Fruit fly (Drosophila melanogaster) whole organism, pupa: ENCODE data around the gene CG32751.
A peak's percentile ranks its signal among the peaks of the same experiment; 100 is the strongest.

ENCODE experiments used
- CG10348 ChIP-seq: fragments of 200-800 bp; sonication (Bioruptor generic); IDR thresholded peaks from 2 replicates; pipeline ENCODE4 v1.3.6; 2022; ENCODE audit warnings: missing biosample characterization, missing genetic modification characterization
- CG12605 ChIP-seq: fragments of 200-800 bp; sonication (Bioruptor generic); IDR thresholded peaks from 2 replicates; pipeline ENCODE4 v1.3.6; 2022; ENCODE audit warnings: missing biosample characterization, missing genetic modification characterization
- CG13204 ChIP-seq: fragments of 200-800 bp; sonication (Bioruptor generic); optimal IDR thresholded peaks from 2 replicates; lab custom pipeline; 2018; ENCODE audit warnings: missing biosample characterization, mild to moderate bottlenecking, missing genetic modification characterization, moderate library complexity
- CG14655 ChIP-seq: fragments of 200-800 bp; sonication (Bioruptor generic); optimal IDR thresholded peaks from 3 replicates; lab custom pipeline; 2017; ENCODE audit warnings: mild to moderate bottlenecking, missing biosample characterization, missing genetic modification reagents, missing genetic modification characterization
- CG15710 ChIP-seq: fragments of 200-800 bp; sonication (Bioruptor generic); optimal IDR thresholded peaks from 2 replicates; lab custom pipeline; 2018; ENCODE audit warnings: missing biosample characterization, mild to moderate bottlenecking, missing genetic modification characterization, moderate library complexity
- CG17806 ChIP-seq: fragments of 200-800 bp; sonication (Bioruptor generic); optimal IDR thresholded peaks from 2 replicates; lab custom pipeline; 2018; ENCODE audit warnings: missing biosample characterization, mild to moderate bottlenecking, missing genetic modification characterization, moderate library complexity
- CG32121 ChIP-seq: fragments of 200-800 bp; sonication (Bioruptor generic); IDR thresholded peaks from 2 replicates; pipeline ENCODE4 v1.3.6; 2022; ENCODE audit warnings: missing biosample characterization, missing genetic modification characterization
- CG34367 ChIP-seq: fragments of 200-800 bp; sonication (Bioruptor generic); optimal IDR thresholded peaks from 2 replicates; lab custom pipeline; 2018; ENCODE audit warnings: missing biosample characterization, mild to moderate bottlenecking, missing genetic modification characterization
- CG4496 ChIP-seq: fragments of 200-800 bp; sonication (Bioruptor generic); IDR thresholded peaks from 3 replicates; pipeline ENCODE4 v1.3.6; 2022; ENCODE audit warnings: missing biosample characterization, missing genetic modification characterization
- CG8159 ChIP-seq: fragments of 200-800 bp; sonication (Bioruptor generic); optimal IDR thresholded peaks from 3 replicates; lab custom pipeline; 2018; ENCODE audit warnings: missing biosample characterization, mild to moderate bottlenecking, missing genetic modification characterization, moderate library complexity
- CG8301 ChIP-seq: fragments of 200-800 bp; sonication (Bioruptor generic); optimal IDR thresholded peaks from 2 replicates; lab custom pipeline; 2018; ENCODE audit warnings: missing biosample characterization, mild to moderate bottlenecking, missing genetic modification characterization
- CG9948 ChIP-seq: fragments of 200-800 bp; sonication (Bioruptor generic); optimal IDR thresholded peaks from 2 replicates; lab custom pipeline; 2018; ENCODE audit warnings: missing biosample characterization, mild to moderate bottlenecking, missing genetic modification characterization, moderate library complexity
- D1 ChIP-seq: fragments of 200-800 bp; sonication (Bioruptor generic); optimal IDR thresholded peaks from 2 replicates; lab custom pipeline; 2018; ENCODE audit warnings: missing biosample characterization, mild to moderate bottlenecking, missing genetic modification characterization, moderate library complexity
- EcR ChIP-seq: fragments of 200-800 bp; sonication (Bioruptor generic); optimal IDR thresholded peaks from 3 replicates; lab custom pipeline; 2019; ENCODE audit warnings: missing biosample characterization, missing genetic modification characterization, mild to moderate bottlenecking, moderate library complexity, missing genetic modification reagents
- Ets98B ChIP-seq: fragments of 200-800 bp; sonication (Bioruptor generic); IDR thresholded peaks from 2 replicates; pipeline ENCODE4 v1.3.6; 2022; ENCODE audit warnings: missing biosample characterization, missing genetic modification characterization
- Pif1A ChIP-seq: fragments of 200-800 bp; sonication (Bioruptor generic); optimal IDR thresholded peaks from 3 replicates; lab custom pipeline; 2016; ENCODE audit warnings: missing biosample characterization, missing genetic modification characterization
- Pif1B ChIP-seq: fragments of 200-800 bp; sonication (Bioruptor generic); optimal IDR thresholded peaks from 3 replicates; lab custom pipeline; 2016; ENCODE audit warnings: missing biosample characterization, missing genetic modification characterization
- Snoo ChIP-seq: fragments of 200-800 bp; sonication (Bioruptor generic); optimal IDR thresholded peaks from 3 replicates; lab custom pipeline; 2017; ENCODE audit warnings: missing biosample characterization, mild to moderate bottlenecking, missing genetic modification characterization, inconsistent platforms
- fd96Ca ChIP-seq: fragments of 200-800 bp; sonication (Bioruptor generic); IDR thresholded peaks from 3 replicates; pipeline ENCODE4 v1.3.6; 2022; ENCODE audit warnings: missing biosample characterization, missing genetic modification characterization
- gl ChIP-seq: fragments of 200-800 bp; sonication (Bioruptor generic); optimal IDR thresholded peaks from 2 replicates; lab custom pipeline; 2018; ENCODE audit warnings: missing biosample characterization, mild to moderate bottlenecking, missing genetic modification characterization
- rn ChIP-seq: fragments of 200-800 bp; sonication (Bioruptor generic); IDR thresholded peaks from 2 replicates; pipeline ENCODE4 v1.3.6; 2022; ENCODE audit warnings: missing biosample characterization, missing genetic modification characterization

The CG32751 gene

dm6 chrX:6196339-6196738, 2.1 kb downstream of the CG32751 start, which contains the start of gene CG32750:
Gene CG32750 (minus strand): TSS chrX:6196439.
- TF ChIP-seq D1 (no peak), CG13204 (no peak), CG34367 (tag; lab: Kevin White, UChicago) (no peak), gl (tag; lab: Kevin White, UChicago) (no peak), EcR (GFP tag; lab: Kevin White, UChicago) (no peak), Pif1B (GFP tag; lab: Kevin White, UChicago) (no peak), CG17806 (tag; lab: Kevin White, UChicago) (no peak)

- TF ChIP-seq Pif1A (GFP tag; lab: Kevin White, UChicago) (peak; percentile 71), CG9948 (tag; lab: Kevin White, UChicago) (peak; percentile 72), CG17806 (tag; lab: Kevin White, UChicago) (peak; percentile 66), D1 (peak; percentile 22), CG8159 (tag; lab: Kevin White, UChicago) (peak; percentile 75), EcR (GFP tag; lab: Kevin White, UChicago) (no peak), Pif1B (GFP tag; lab: Kevin White, UChicago) (peak; percentile 61), CG12605 (GFP tag; lab: Robert Waterston, UW) (peak; percentile 58), CG8301 (tag; lab: Kevin White, UChicago) (peak; percentile 60), CG34367 (tag; lab: Kevin White, UChicago) (peak; percentile 46), Snoo (tag; lab: Kevin White, UChicago) (no peak), CG10348 (peak; percentile 63), CG14655 (GFP tag; lab: Kevin White, UChicago) (peak; percentile 74), CG4496 (GFP tag; lab: Robert Waterston, UW) (peak; percentile 91), gl (tag; lab: Kevin White, UChicago) (peak; percentile 11), Ets98B (peak; percentile 85), rn (GFP tag; lab: Robert Waterston, UW) (peak; percentile 69), CG32121 (GFP tag; lab: Robert Waterston, UW) (peak; percentile 71), CG15710 (tag; lab: Kevin White, UChicago) (peak; percentile 76), fd96Ca (peak; percentile 84), CG13204 (no peak)
Measured at dm6 chrX:6193183-6193810, 5.2 kb downstream of the CG32751 start.

DNA sequence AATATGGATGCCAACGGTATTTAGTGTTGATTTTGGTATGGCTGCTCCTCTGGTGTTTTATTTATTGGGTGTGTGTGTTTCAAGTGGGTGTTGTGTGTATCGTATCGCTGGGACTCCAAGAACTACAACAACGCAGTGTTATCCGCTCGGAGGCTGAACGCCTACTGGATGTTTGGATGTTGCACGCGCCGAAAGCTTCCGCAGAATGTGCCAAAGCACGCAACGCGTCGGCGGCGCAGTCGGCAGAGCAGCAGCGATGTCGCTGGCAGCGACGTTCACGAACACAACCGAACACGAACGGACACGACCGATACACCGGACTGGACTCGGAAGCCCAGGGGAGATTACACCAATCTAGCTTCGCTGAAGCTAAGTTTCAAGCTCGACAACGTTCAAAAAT, 6.1 kb downstream of the CG32751 start, which contains the start of gene Ca-alpha1T:
Gene Ca-alpha1T (minus strand): TSS at position 152 of the 400 bp plus-strand sequence.
- TF ChIP-seq CG10348: no peak
- no peak for TF ChIP-seq CG14655 (GFP tag; lab: Kevin White, UChicago)
- TF ChIP-seq D1: no peak
- no peak for TF ChIP-seq EcR (GFP tag; lab: Kevin White, UChicago)
- TF ChIP-seq rn (GFP tag; lab: Robert Waterston, UW): no peak
- no peak for TF ChIP-seq CG8159 (tag; lab: Kevin White, UChicago)
- TF ChIP-seq gl (tag; lab: Kevin White, UChicago): no peak
- no peak for TF ChIP-seq Pif1B (GFP tag; lab: Kevin White, UChicago)
- TF ChIP-seq fd96Ca: no peak
- no peak for TF ChIP-seq CG12605 (GFP tag; lab: Robert Waterston, UW)
- TF ChIP-seq Pif1A (GFP tag; lab: Kevin White, UChicago): no peak
- no peak for TF ChIP-seq CG32121 (GFP tag; lab: Robert Waterston, UW)
- TF ChIP-seq CG34367 (tag; lab: Kevin White, UChicago): no peak
- no peak for TF ChIP-seq CG13204
- no peak for TF ChIP-seq Snoo (tag; lab: Kevin White, UChicago)
- TF ChIP-seq Ets98B: no peak
- TF ChIP-seq CG17806 (tag; lab: Kevin White, UChicago): no peak
- no peak for TF ChIP-seq CG8301 (tag; lab: Kevin White, UChicago)
- TF ChIP-seq CG4496 (GFP tag; lab: Robert Waterston, UW): no peak
- TF ChIP-seq CG9948 (tag; lab: Kevin White, UChicago): no peak
- TF ChIP-seq, all 21 proteins: peak for 0

- TF ChIP-seq fd96Ca: peak; percentile 32; the same call in 1 of the 3 replicates
- TF ChIP-seq CG14655 (GFP tag; lab: Kevin White, UChicago): peak; percentile 24
- no peak for TF ChIP-seq CG34367 (tag; lab: Kevin White, UChicago)
- TF ChIP-seq Pif1A (GFP tag; lab: Kevin White, UChicago): no peak
- TF ChIP-seq CG4496 (GFP tag; lab: Robert Waterston, UW): peak; percentile 51; the same call in 1 of the 3 replicates
- TF ChIP-seq CG8301 (tag; lab: Kevin White, UChicago): peak; percentile 31
- no peak for TF ChIP-seq CG12605 (GFP tag; lab: Robert Waterston, UW)
- no peak for TF ChIP-seq CG9948 (tag; lab: Kevin White, UChicago)
- peak; percentile 12 for TF ChIP-seq CG15710 (tag; lab: Kevin White, UChicago)
- TF ChIP-seq Ets98B: peak; percentile 48
Measured at dm6 chrX:6179428-6179827, 19.0 kb downstream of the CG32751 start.

DNA sequence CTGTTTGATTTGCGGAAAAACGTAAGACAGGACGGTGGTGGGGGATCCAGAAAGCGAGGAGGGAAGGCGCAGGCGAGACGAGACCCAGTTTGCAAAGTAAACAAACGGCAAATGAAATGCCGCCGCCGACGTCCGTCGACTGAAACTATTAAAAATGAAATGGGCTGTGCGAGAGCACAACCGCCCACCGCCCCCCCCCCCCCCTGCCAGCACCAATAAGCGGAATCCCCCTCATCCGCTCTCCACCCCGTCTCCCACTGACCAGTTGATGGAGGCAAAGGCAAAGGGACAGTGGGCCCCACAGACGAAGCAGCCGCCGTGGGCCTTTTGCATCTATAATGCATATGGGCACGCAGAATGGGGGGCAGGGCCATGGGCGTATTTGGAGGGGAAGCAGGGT, 31.7 kb downstream of the CG32751 start:
- TF ChIP-seq CG14655 (GFP tag; lab: Kevin White, UChicago) (no peak), EcR (GFP tag; lab: Kevin White, UChicago) (no peak), CG13204 (no peak), Pif1B (GFP tag; lab: Kevin White, UChicago) (no peak), Pif1A (GFP tag; lab: Kevin White, UChicago) (no peak), CG15710 (tag; lab: Kevin White, UChicago) (no peak), Snoo (tag; lab: Kevin White, UChicago) (no peak), CG17806 (tag; lab: Kevin White, UChicago) (no peak), gl (tag; lab: Kevin White, UChicago) (no peak), CG32121 (GFP tag; lab: Robert Waterston, UW) (no peak), D1 (no peak)
